Worm (Caenorhabditis elegans) whole organism, L2 larva: Measurements from ENCODE around the gene mel-46.
"Not testable (repeated sequence)": the region's sequence is repeated elsewhere in the genome, so short reads cannot be mapped to it uniquely, and the experiment has no call there.

Experiments used
- C34F6.9 ChIP-seq: fragments of 150-350 bp; optimal IDR thresholded peaks from 2 replicates; lab custom pipeline; 2014; ENCODE audit warnings: missing biosample characterization, missing genetic modification characterization
- F13H6.1 ChIP-seq: sonication (generic microtip); optimal IDR thresholded peaks from 2 replicates; lab custom pipeline; 2016; ENCODE audit warnings: missing genetic modification characterization, missing compliant biosample characterization
- Y55F3AM.14 ChIP-seq: fragments of 200-800 bp; sonication (Bioruptor generic); optimal IDR thresholded peaks from 2 replicates; lab custom pipeline; 2018; ENCODE audit warnings: mild to moderate bottlenecking, missing genetic modification characterization, missing compliant biosample characterization
- alr-1 ChIP-seq: fragments of 150-350 bp; optimal IDR thresholded peaks from 2 replicates; lab custom pipeline; 2014; ENCODE audit warnings: missing biosample characterization, missing genetic modification characterization
- aly-2 ChIP-seq: fragments of 150-350 bp; optimal IDR thresholded peaks from 2 replicates; lab custom pipeline; 2014; ENCODE audit warnings: missing biosample characterization, missing genetic modification characterization
- ama-1 ChIP-seq: fragments of 150-350 bp; optimal IDR thresholded peaks from 2 replicates; lab custom pipeline; 2018; ENCODE audit warnings: inconsistent platforms
- ceh-16 ChIP-seq: fragments of 150-350 bp; optimal IDR thresholded peaks from 2 replicates; lab custom pipeline; 2014; ENCODE audit warnings: missing biosample characterization, missing genetic modification characterization
- ceh-82 ChIP-seq: fragments of 150-350 bp; optimal IDR thresholded peaks from 2 replicates; lab custom pipeline; 2014; ENCODE audit warnings: missing biosample characterization, missing genetic modification characterization
- egl-27 ChIP-seq: sonication (generic microtip); optimal IDR thresholded peaks from 3 replicates; lab custom pipeline; 2017; ENCODE audit warnings: missing biosample characterization, missing genetic modification reagents, missing genetic modification characterization
- elt-3 ChIP-seq: sonication (generic microtip); optimal IDR thresholded peaks from 2 replicates; lab custom pipeline; 2017; ENCODE audit warnings: missing biosample characterization, missing genetic modification characterization
- gmeb-1 ChIP-seq: fragments of 150-350 bp; optimal IDR thresholded peaks from 2 replicates; lab custom pipeline; 2014; ENCODE audit warnings: missing biosample characterization, missing genetic modification characterization
- lin-11 ChIP-seq: fragments of 150-350 bp; sonication (generic microtip); optimal IDR thresholded peaks from 2 replicates; lab custom pipeline; 2014; ENCODE audit warnings: missing biosample characterization, missing genetic modification characterization, inconsistent platforms, mixed read lengths
- lin-13 ChIP-seq: fragments of 150-350 bp; optimal IDR thresholded peaks from 2 replicates; lab custom pipeline; 2014; ENCODE audit warnings: missing biosample characterization, missing genetic modification reagents, missing genetic modification characterization
- lsy-2 ChIP-seq, 2 experiments: fragments of 150-350 bp in 1 of 2; sonication (generic microtip) in 1 of 2; optimal IDR thresholded peaks; 2 replicates each; lab custom pipeline; 2014 to 2017; ENCODE audit warnings: missing biosample characterization in 2 of 2, missing genetic modification characterization in 2 of 2
- mab-5 ChIP-seq: fragments of 150-350 bp; optimal IDR thresholded peaks from 2 replicates; lab custom pipeline; 2014; ENCODE audit warnings: missing biosample characterization, missing genetic modification characterization
- nhr-11 ChIP-seq: fragments of 150-350 bp; optimal IDR thresholded peaks from 2 replicates; lab custom pipeline; 2014; ENCODE audit warnings: missing biosample characterization, missing genetic modification characterization
- nhr-12 ChIP-seq: fragments of 150-350 bp; optimal IDR thresholded peaks from 2 replicates; lab custom pipeline; 2014; ENCODE audit warnings: missing biosample characterization, missing genetic modification characterization
- nhr-129 ChIP-seq: fragments of 150-350 bp; optimal IDR thresholded peaks from 2 replicates; lab custom pipeline; 2014; ENCODE audit warnings: missing biosample characterization, missing genetic modification characterization
- nhr-21 ChIP-seq: fragments of 150-350 bp; optimal IDR thresholded peaks from 2 replicates; lab custom pipeline; 2014; ENCODE audit warnings: missing biosample characterization, missing genetic modification characterization
- nhr-23 ChIP-seq: fragments of 150-350 bp; optimal IDR thresholded peaks from 2 replicates; lab custom pipeline; 2014; ENCODE audit warnings: missing biosample characterization, missing genetic modification reagents, missing genetic modification characterization
- nhr-237 ChIP-seq: fragments of 150-350 bp; optimal IDR thresholded peaks from 2 replicates; lab custom pipeline; 2014; ENCODE audit warnings: missing biosample characterization, missing genetic modification characterization
- nhr-6 ChIP-seq: fragments of 150-350 bp; optimal IDR thresholded peaks from 2 replicates; lab custom pipeline; 2014; ENCODE audit warnings: missing biosample characterization, missing genetic modification characterization
- peb-1 ChIP-seq: fragments of 150-350 bp; optimal IDR thresholded peaks from 2 replicates; lab custom pipeline; 2014; ENCODE audit warnings: missing biosample characterization, missing genetic modification characterization
- skn-1 ChIP-seq: sonication (generic microtip); optimal IDR thresholded peaks from 2 replicates; lab custom pipeline; 2017; ENCODE audit warnings: missing biosample characterization, missing genetic modification characterization
- sma-3 ChIP-seq: sonication (generic microtip); optimal IDR thresholded peaks from 2 replicates; lab custom pipeline; 2016; ENCODE audit warnings: missing genetic modification reagents, missing genetic modification characterization, missing compliant biosample characterization
- sma-9 ChIP-seq, 2 experiments: fragments of 150-350 bp in 1 of 2; sonication (generic microtip) in 1 of 2; optimal IDR thresholded peaks; 2 replicates each; lab custom pipeline; 2014 to 2016; ENCODE audit warnings: missing genetic modification characterization in 2 of 2, mild to moderate bottlenecking in 1 of 2, missing biosample characterization in 1 of 2, missing compliant biosample characterization in 1 of 2, missing genetic modification reagents in 1 of 2, moderate library complexity in 1 of 2
- unc-39 ChIP-seq: fragments of 150-350 bp; optimal IDR thresholded peaks from 2 replicates; lab custom pipeline; 2014; ENCODE audit warnings: missing biosample characterization, missing genetic modification characterization
- unc-55 ChIP-seq: fragments of 150-350 bp; sonication (generic microtip); optimal IDR thresholded peaks from 3 replicates; lab custom pipeline; 2014; ENCODE audit warnings: missing biosample characterization, missing genetic modification reagents, missing genetic modification characterization
- unc-62 ChIP-seq: fragments of 150-350 bp; optimal IDR thresholded peaks from 2 replicates; lab custom pipeline; 2014; ENCODE audit warnings: missing biosample characterization, missing genetic modification reagents, missing genetic modification characterization
- ztf-1 ChIP-seq: fragments of 200-800 bp; sonication (Bioruptor generic); conservative IDR thresholded peaks from 2 replicates; pipeline ENCODE4 v1.3.6; 2022; ENCODE audit warnings: missing genetic modification characterization, missing compliant biosample characterization

mel-46 gene

ce11 chrIV:16864876-16865275 lies 1.6 kb upstream of the mel-46 start:
- TF ChIP-seq C34F6.9 (no peak), nhr-23 (tag; lab: Kevin White, UChicago) (no peak)
- TF ChIP-seq, all 48 proteins: peak for 0

ce11 chrIV:16860702-16861101 lies 2.6 kb downstream of the mel-46 start:
- no peak for TF ChIP-seq ztf-1 (GFP tag; lab: Robert Waterston, UW)
- TF ChIP-seq egl-27 (tag; lab: Kevin White, UChicago): no peak
- TF ChIP-seq lin-13 (GFP tag; lab: Kevin White, UChicago): no peak
- TF ChIP-seq lsy-2 (tag; optimal IDR thresholded peaks at IDR 0.05; lab: Kevin White, UChicago): no peak
- TF ChIP-seq nhr-12 (tag; lab: Kevin White, UChicago): no peak
- no peak for TF ChIP-seq F13H6.1 (tag; lab: Kevin White, UChicago)
- no peak for TF ChIP-seq skn-1

DNA sequence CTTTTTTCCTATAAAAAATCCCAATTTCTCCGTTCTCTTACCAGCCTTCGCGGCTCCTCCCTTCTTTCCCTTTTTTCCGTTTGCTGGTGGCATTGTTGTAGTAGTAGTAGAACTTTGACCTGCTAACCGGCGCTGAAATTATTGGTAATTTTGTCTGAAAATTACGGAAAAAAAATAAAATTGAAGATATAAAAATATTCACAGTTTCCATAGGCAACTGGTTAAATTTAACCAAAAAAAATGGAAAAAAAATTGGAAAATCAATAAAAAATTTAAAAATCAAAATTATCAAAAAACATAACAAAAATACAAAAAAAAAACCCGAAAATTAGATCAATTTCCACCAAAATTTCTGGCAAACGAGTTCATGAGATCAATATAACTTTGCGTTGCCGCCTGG lies 8.5 kb downstream of the mel-46 start, which contains the start of gene map-2:
TSS of gene map-2 (minus strand) at position 101 of the 400 bp plus-strand sequence.
- TF ChIP-seq aly-2 (tag; lab: Kevin White, UChicago) (no peak), gmeb-1 (tag; lab: Kevin White, UChicago) (no peak), ceh-82 (tag; lab: Kevin White, UChicago) (no peak), nhr-21 (tag; lab: Kevin White, UChicago) (no peak), Y55F3AM.14 (GFP tag; lab: Kevin White, UChicago) (no peak), ceh-16 (tag; lab: Kevin White, UChicago) (no peak)

ce11 chrIV:16845376-16845775 lies 17.9 kb downstream of the mel-46 start:
- TF ChIP-seq lsy-2 (tag; optimal IDR thresholded peaks at IDR 0.05; lab: Kevin White, UChicago): peak; percentile 43 to 71
- peak; percentile 25 for TF ChIP-seq unc-55 (GFP tag; lab: Kevin White, UChicago)
- TF ChIP-seq Y55F3AM.14 (GFP tag; lab: Kevin White, UChicago): peak; percentile 11
- peak; percentile 43 for TF ChIP-seq gmeb-1 (tag; lab: Kevin White, UChicago)
- peak; percentile 65 for TF ChIP-seq F13H6.1 (tag; lab: Kevin White, UChicago)
- peak; percentile 13 for TF ChIP-seq sma-3 (GFP tag; lab: Kevin White, UChicago)
- TF ChIP-seq, all 48 proteins: peak for 6; not testable (repeated sequence) for 42

DNA sequence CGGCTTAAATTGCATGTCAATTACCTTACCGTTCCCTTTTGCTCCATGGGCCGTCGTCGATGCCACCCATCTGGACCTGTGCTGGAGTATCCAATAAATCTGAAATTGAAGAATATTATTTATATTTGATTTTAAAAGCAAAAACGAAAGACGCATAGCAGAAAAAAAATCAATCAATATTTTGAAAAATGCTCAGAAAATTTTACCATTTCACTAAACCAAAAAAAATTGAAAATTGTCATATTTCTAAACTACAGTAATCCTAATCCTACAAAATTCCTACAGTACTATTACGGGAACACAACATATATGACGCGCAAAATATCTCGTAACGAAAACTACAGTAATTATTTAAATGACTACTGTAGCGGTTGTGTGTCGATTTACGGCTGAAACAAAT lies 20.4 kb downstream of the mel-46 start, which contains the start of gene Y116A8A.150:
TSS of gene Y116A8A.150 (minus strand) at position 101 of the 400 bp plus-strand sequence.
- TF ChIP-seq lin-11 (tag; lab: Kevin White, UChicago); peb-1; nhr-129 (tag; lab: Kevin White, UChicago): not testable (repeated sequence)

- TF ChIP-seq alr-1 (tag; lab: Kevin White, UChicago) (no peak), ama-1 (lab: Kevin White, UChicago) (no peak), nhr-11 (tag; lab: Kevin White, UChicago) (no peak), gmeb-1 (tag; lab: Kevin White, UChicago) (no peak), mab-5 (tag; lab: Kevin White, UChicago) (no peak), sma-9 (GFP tag; optimal IDR thresholded peaks at IDR 0.05; lab: Kevin White, UChicago) (no peak), sma-9 (tag; optimal IDR thresholded peaks at IDR 0.05; lab: Kevin White, UChicago) (no peak), F13H6.1 (tag; lab: Kevin White, UChicago) (no peak), egl-27 (tag; lab: Kevin White, UChicago) (no peak)
Observed at ce11 chrIV:16831366-16831765, 31.9 kb downstream of the mel-46 start, which contains the start of gene clec-194. TSS of gene clec-194 (plus strand) at chrIV:16831666.

- no peak for TF ChIP-seq nhr-237 (tag; lab: Kevin White, UChicago)
- TF ChIP-seq Y55F3AM.14 (GFP tag; lab: Kevin White, UChicago): no peak
- no peak for TF ChIP-seq unc-39 (tag; lab: Kevin White, UChicago)
- TF ChIP-seq unc-62 (GFP tag; lab: Kevin White, UChicago): no peak
- TF ChIP-seq nhr-6 (tag; lab: Kevin White, UChicago): no peak
- no peak for TF ChIP-seq elt-3 (tag; lab: Kevin White, UChicago)
- TF ChIP-seq, all 48 proteins: peak for 0
Observed at ce11 chrIV:16829896-16830295, 33.4 kb downstream of the mel-46 start, which contains the start of gene Y116A8A.7. TSS of gene Y116A8A.7 (plus strand) at chrIV:16830196.
